Worm (Caenorhabditis elegans) whole organism, young adult: ENCODE data around the gene srb-11.

Source experiments
- B0336.3 ChIP-seq: fragments of 200-800 bp; sonication (Bioruptor generic); IDR thresholded peaks from 2 replicates; pipeline ENCODE4 v1.3.6; 2022; ENCODE audit warnings: missing genetic modification characterization, missing compliant biosample characterization
- C06A6.2 ChIP-seq: fragments of 200-800 bp; sonication (Bioruptor generic); conservative IDR thresholded peaks from 2 replicates; pipeline ENCODE4 v1.3.6; 2022; ENCODE audit warnings: missing genetic modification characterization, missing compliant biosample characterization
- F10E7.11 ChIP-seq: sonication (generic microtip); optimal IDR thresholded peaks from 2 replicates; lab custom pipeline; 2017; ENCODE audit warnings: mild to moderate bottlenecking, missing genetic modification characterization, moderate library complexity, missing compliant biosample characterization
- F33H1.4 ChIP-seq: fragments of 200-800 bp; sonication (Bioruptor generic); IDR thresholded peaks from 2 replicates; pipeline ENCODE4 v1.3.6; 2022; ENCODE audit warnings: missing genetic modification reagents, missing genetic modification characterization, missing compliant biosample characterization
- K11D2.4 ChIP-seq: fragments of 200-800 bp; sonication (Bioruptor generic); IDR thresholded peaks from 2 replicates; pipeline ENCODE4 v1.3.6; 2022; ENCODE audit warnings: missing genetic modification reagents, missing genetic modification characterization, missing compliant biosample characterization
- T07F8.4 ChIP-seq: sonication (generic microtip); optimal IDR thresholded peaks from 2 replicates; lab custom pipeline; 2016; ENCODE audit warnings: mild to moderate bottlenecking, missing genetic modification characterization, moderate library complexity, missing compliant biosample characterization
- Y67H2A.10 ChIP-seq: fragments of 200-800 bp; sonication (Bioruptor generic); conservative IDR thresholded peaks from 2 replicates; pipeline ENCODE4 v1.3.6; 2022; ENCODE audit warnings: missing genetic modification reagents, missing genetic modification characterization, missing compliant biosample characterization
- Y79H2A.3 ChIP-seq: fragments of 200-800 bp; sonication (Bioruptor generic); conservative IDR thresholded peaks from 2 replicates; pipeline ENCODE4 v1.3.6; 2022; ENCODE audit warnings: missing genetic modification reagents, missing genetic modification characterization, missing compliant biosample characterization
- aptf-2 ChIP-seq: fragments of 200-800 bp; sonication (Bioruptor generic); conservative IDR thresholded peaks from 2 replicates; pipeline ENCODE4 v1.3.6; 2022; ENCODE audit warnings: missing genetic modification reagents, missing genetic modification characterization, missing compliant biosample characterization
- ccch-3 ChIP-seq: fragments of 200-800 bp; sonication (Bioruptor generic); optimal IDR thresholded peaks from 2 replicates; lab custom pipeline; 2018; ENCODE audit warnings: mild to moderate bottlenecking, missing genetic modification characterization, missing compliant biosample characterization
- ceh-100 ChIP-seq: fragments of 200-800 bp; sonication (Bioruptor generic); IDR thresholded peaks from 2 replicates; pipeline ENCODE4 v1.3.6; 2022; ENCODE audit warnings: missing genetic modification reagents, missing genetic modification characterization, missing compliant biosample characterization
- ceh-91 ChIP-seq: fragments of 200-800 bp; sonication (Bioruptor generic); IDR thresholded peaks from 2 replicates; pipeline ENCODE4 v1.3.6; 2022; ENCODE audit warnings: missing genetic modification reagents, missing genetic modification characterization, missing compliant biosample characterization
- dox-1 ChIP-seq: fragments of 200-800 bp; sonication (Bioruptor generic); IDR thresholded peaks from 2 replicates; pipeline ENCODE4 v1.3.6; 2022; ENCODE audit warnings: missing genetic modification reagents, missing genetic modification characterization, missing compliant biosample characterization
- efl-1 ChIP-seq: fragments of 150-350 bp; optimal IDR thresholded peaks from 2 replicates; lab custom pipeline; 2014; ENCODE audit warnings: missing biosample characterization, missing genetic modification reagents, missing genetic modification characterization
- ekl-4 ChIP-seq: fragments of 200-800 bp; sonication (Bioruptor generic); IDR thresholded peaks from 2 replicates; pipeline ENCODE4 v1.3.6; 2022; ENCODE audit warnings: missing genetic modification reagents, missing genetic modification characterization, missing compliant biosample characterization
- ets-4 ChIP-seq: fragments of 200-800 bp; sonication (Bioruptor generic); optimal IDR thresholded peaks from 2 replicates; lab custom pipeline; 2018; ENCODE audit warnings: mild to moderate bottlenecking, missing genetic modification characterization, missing compliant biosample characterization
- hlh-12 ChIP-seq: sonication (generic microtip); optimal IDR thresholded peaks from 2 replicates; lab custom pipeline; 2016; ENCODE audit warnings: missing genetic modification characterization, missing compliant biosample characterization
- hlh-26 ChIP-seq: fragments of 200-800 bp; sonication (Bioruptor generic); conservative IDR thresholded peaks from 2 replicates; pipeline ENCODE4 v1.3.6; 2022; ENCODE audit warnings: missing genetic modification reagents, missing genetic modification characterization, missing compliant biosample characterization
- hmg-1.2 ChIP-seq: fragments of 200-800 bp; sonication (Bioruptor generic); IDR thresholded peaks from 2 replicates; pipeline ENCODE4 v1.3.6; 2022; ENCODE audit warnings: missing genetic modification reagents, missing genetic modification characterization, missing compliant biosample characterization
- hrde-1 ChIP-seq: sonication (generic microtip); optimal IDR thresholded peaks from 2 replicates; lab custom pipeline; 2016; ENCODE audit warnings: missing genetic modification characterization, mild to moderate bottlenecking, missing compliant biosample characterization, moderate library complexity, missing genotype, missing genetic modification reagents, borderline replicate concordance
- lin-26 ChIP-seq: fragments of 200-800 bp; sonication (Bioruptor generic); IDR thresholded peaks from 2 replicates; pipeline ENCODE4 v1.3.6; 2022; ENCODE audit warnings: missing genetic modification reagents, missing genetic modification characterization, missing compliant biosample characterization
- lin-35 ChIP-seq, 3 experiments: fragments of 150-350 bp in 2 of 3; sonication (generic microtip) in 1 of 3; optimal IDR thresholded peaks; 2 replicates each; lab custom pipeline; 2014 to 2018; ENCODE audit warnings: missing biosample characterization in 3 of 3, missing genetic modification characterization in 3 of 3, missing genetic modification reagents in 3 of 3
- lin-54 ChIP-seq: fragments of 200-800 bp; sonication (Bioruptor generic); optimal IDR thresholded peaks from 2 replicates; lab custom pipeline; 2018; ENCODE audit warnings: mild to moderate bottlenecking, missing genetic modification characterization, missing compliant biosample characterization
- lsy-27 ChIP-seq: sonication (generic microtip); optimal IDR thresholded peaks from 2 replicates; lab custom pipeline; 2017; ENCODE audit warnings: missing genetic modification characterization, mild to moderate bottlenecking, missing compliant biosample characterization, antibody characterized with exemption, missing genotype, borderline replicate concordance; ENCODE audit not compliant: insufficient read depth
- madf-10 ChIP-seq: sonication (generic microtip); optimal IDR thresholded peaks from 2 replicates; lab custom pipeline; 2016; ENCODE audit warnings: mild to moderate bottlenecking, missing genetic modification characterization, missing compliant biosample characterization
- madf-3 ChIP-seq: fragments of 200-800 bp; sonication (Bioruptor generic); IDR thresholded peaks from 2 replicates; pipeline ENCODE4 v1.3.6; 2022; ENCODE audit warnings: missing genetic modification reagents, missing genetic modification characterization, missing compliant biosample characterization
- madf-6 ChIP-seq: fragments of 200-800 bp; sonication (Bioruptor generic); IDR thresholded peaks from 2 replicates; pipeline ENCODE4 v1.3.6; 2022; ENCODE audit warnings: missing genetic modification reagents, missing genetic modification characterization, missing compliant biosample characterization
- mcd-1 ChIP-seq: fragments of 200-800 bp; sonication (Bioruptor generic); IDR thresholded peaks from 2 replicates; pipeline ENCODE4 v1.3.6; 2022; ENCODE audit warnings: missing genetic modification reagents, missing genetic modification characterization, missing compliant biosample characterization
- mxl-1 ChIP-seq: sonication (generic microtip); optimal IDR thresholded peaks from 2 replicates; lab custom pipeline; 2016; ENCODE audit warnings: missing genetic modification characterization, missing compliant biosample characterization
- nfyb-1 ChIP-seq: fragments of 200-800 bp; sonication (Bioruptor generic); IDR thresholded peaks from 2 replicates; pipeline ENCODE4 v1.3.6; 2022; ENCODE audit warnings: missing genetic modification reagents, missing genetic modification characterization, missing compliant biosample characterization
- nhr-179 ChIP-seq: sonication (generic microtip); optimal IDR thresholded peaks from 2 replicates; lab custom pipeline; 2016; ENCODE audit warnings: mild to moderate bottlenecking, missing genetic modification characterization, missing compliant biosample characterization
- rcor-1 ChIP-seq: fragments of 200-800 bp; sonication (Bioruptor generic); IDR thresholded peaks from 2 replicates; pipeline ENCODE4 v1.3.6; 2022; ENCODE audit warnings: missing genetic modification reagents, missing genetic modification characterization, missing compliant biosample characterization
- snpc-1.3 ChIP-seq: sonication (generic microtip); optimal IDR thresholded peaks from 2 replicates; lab custom pipeline; 2017; ENCODE audit warnings: missing genetic modification characterization, mild to moderate bottlenecking, missing compliant biosample characterization, antibody characterized with exemption, moderate library complexity, missing genotype, missing genetic modification reagents; ENCODE audit not compliant: insufficient read depth
- sptf-2 ChIP-seq: fragments of 200-800 bp; sonication (Bioruptor generic); optimal IDR thresholded peaks from 2 replicates; lab custom pipeline; 2018; ENCODE audit warnings: mild to moderate bottlenecking, missing genetic modification characterization, missing compliant biosample characterization
- tbp1 ChIP-seq: fragments of 200-800 bp; sonication (Bioruptor generic); optimal IDR thresholded peaks from 2 replicates; lab custom pipeline; 2018; ENCODE audit warnings: mild to moderate bottlenecking, missing genetic modification characterization, missing compliant biosample characterization
- unc-62 ChIP-seq: fragments of 150-350 bp; optimal IDR thresholded peaks from 2 replicates; lab custom pipeline; 2014; ENCODE audit warnings: missing biosample characterization, missing genetic modification reagents, missing genetic modification characterization
- zfh-2 ChIP-seq: fragments of 200-800 bp; sonication (Bioruptor generic); conservative IDR thresholded peaks from 2 replicates; pipeline ENCODE4 v1.3.6; 2022; ENCODE audit warnings: missing genetic modification reagents, missing genetic modification characterization, missing compliant biosample characterization
- ztf-18 ChIP-seq: sonication (generic microtip); optimal IDR thresholded peaks from 2 replicates; lab custom pipeline; 2016; ENCODE audit warnings: missing genotype, mild to moderate bottlenecking, missing genetic modification characterization, missing compliant biosample characterization
- ztf-22 ChIP-seq: fragments of 200-800 bp; sonication (Bioruptor generic); optimal IDR thresholded peaks from 2 replicates; lab custom pipeline; 2018; ENCODE audit warnings: mild to moderate bottlenecking, missing genetic modification characterization, moderate library complexity, missing compliant biosample characterization
- ztf-6 ChIP-seq: fragments of 200-800 bp; sonication (Bioruptor generic); IDR thresholded peaks from 2 replicates; pipeline ENCODE4 v1.3.6; 2022; ENCODE audit warnings: missing genetic modification reagents, missing genetic modification characterization, missing compliant biosample characterization

srb-11 gene

ce11 chrIII:6453665-6454064, 39.0 kb downstream of the srb-11 start (continued):
- TF ChIP-seq hlh-26 (GFP tag; lab: Robert Waterston, UW) (no peak), aptf-2 (no peak), nhr-179 (tag; lab: Kevin White, UChicago) (no peak), hlh-12 (tag; lab: Kevin White, UChicago) (no peak), C06A6.2 (GFP tag; lab: Robert Waterston, UW) (no peak), snpc-1.3 (peak; percentile 28), hrde-1 (tag; lab: Kevin White, UChicago) (no peak), F33H1.4 (GFP tag; lab: Robert Waterston, UW) (peak; percentile 57; the same call in 1 of the 2 replicates)
- TF ChIP-seq, all 124 proteins: peak for 44

ce11 chrIII:6452683-6453082, 40.0 kb downstream of the srb-11 start:
- TF ChIP-seq ztf-6 (GFP tag; lab: Robert Waterston, UW) (no peak), ztf-18 (tag; lab: Kevin White, UChicago) (no peak), nfyb-1 (GFP tag; lab: Robert Waterston, UW) (no peak), mcd-1 (GFP tag; lab: Robert Waterston, UW) (peak; percentile 33; the same call in 1 of the 2 replicates), ceh-91 (no peak), mxl-1 (tag; lab: Kevin White, UChicago) (no peak), ccch-3 (GFP tag; lab: Kevin White, UChicago) (no peak), madf-6 (GFP tag; lab: Robert Waterston, UW) (0 out of 2 replicates have a peak, but pooled peaks have one; percentile 34), lin-54 (peak; percentile 22)

- TF ChIP-seq sptf-2, result no peak
- TF ChIP-seq efl-1 (GFP tag; lab: Kevin White, UChicago), result no peak
- no peak for TF ChIP-seq K11D2.4
- TF ChIP-seq tbp1 (GFP tag; lab: Kevin White, UChicago), result no peak
- no peak for TF ChIP-seq ekl-4
- TF ChIP-seq unc-62 (GFP tag; lab: Kevin White, UChicago), result no peak
- no peak for TF ChIP-seq lsy-27 (tag; lab: Kevin White, UChicago)
- TF ChIP-seq lin-26 (GFP tag; lab: Robert Waterston, UW), result no peak
- no peak for TF ChIP-seq B0336.3 (GFP tag; lab: Robert Waterston, UW)
These were observed 40.4 kb downstream of the srb-11 start, which contains the start of gene set-1 for ce11 chrIII:6452278-6452677. Gene set-1 (minus strand): TSS chrIII:6452378.

ce11 chrIII:6450596-6450995, 42.1 kb downstream of the srb-11 start, which contains the start of gene T26A5.6:
Gene T26A5.6 (minus strand): TSS chrIII:6450696.
- TF ChIP-seq ceh-100 (no peak), hlh-12 (tag; lab: Kevin White, UChicago) (no peak), T07F8.4 (tag; lab: Kevin White, UChicago) (no peak), F10E7.11 (tag; lab: Kevin White, UChicago) (no peak), ztf-22 (no peak), lin-35 (GFP tag; optimal IDR thresholded peaks at IDR 0.05; lab: Kevin White, UChicago) (no peak), hmg-1.2 (no peak), unc-62 (GFP tag; lab: Kevin White, UChicago) (no peak), ets-4 (GFP tag; lab: Kevin White, UChicago) (no peak), Y67H2A.10 (no peak), madf-3 (GFP tag; lab: Robert Waterston, UW) (no peak), rcor-1 (GFP tag; lab: Robert Waterston, UW) (no peak), zfh-2 (GFP tag; lab: Robert Waterston, UW) (no peak), madf-10 (no peak), Y79H2A.3 (GFP tag; lab: Robert Waterston, UW) (no peak), dox-1 (GFP tag; lab: Robert Waterston, UW) (no peak)
- TF ChIP-seq, all 124 proteins: peak for 0
